Fruit fly (Drosophila melanogaster): ENCODE measurements around the gene Nop56.

Nop56 gene

dm6 chr3R:22389614-22390013 lies 31.3 kb downstream of the Nop56 start, which contains the start of the genes CAH8 and CG7059:
Gene CAH8 (minus strand): TSS chr3R:22389714.
Gene CG7059 (plus strand): TSS chr3R:22389780.
- TF ChIP-seq MESR4 (GFP tag; optimal IDR thresholded peaks at IDR 0.05) (no peak), twi (tag; optimal IDR thresholded peaks at IDR 0.05) (no peak), tna (GFP tag; IDR thresholded peaks at IDR 0.05; ENCODE audit: partially characterized antibody) (no peak), bigmax (GFP tag; optimal IDR thresholded peaks at IDR 0.05) (no peak), HLH4C (GFP tag; IDR thresholded peaks at IDR 0.05; ENCODE audit: partially characterized antibody) (no peak), lmd (GFP tag; IDR thresholded peaks at IDR 0.05) (no peak), CG10321 (GFP tag; IDR thresholded peaks at IDR 0.05) (no peak), pzg (GFP tag; optimal IDR thresholded peaks at IDR 0.05) (no peak), Nf-YA (GFP tag; IDR thresholded peaks at IDR 0.05) (no peak), CG8290 (GFP tag; optimal IDR thresholded peaks at IDR 0.05) (no peak), CG8290 (tag; optimal IDR thresholded peaks at IDR 0.05) (no peak), gfzf (GFP tag; optimal IDR thresholded peaks at IDR 0.05) (no peak), CG11085 (GFP tag; IDR thresholded peaks at IDR 0.05) (no peak), Spps (tag; optimal IDR thresholded peaks at IDR 0.05) (no peak), shn (GFP tag; optimal IDR thresholded peaks at IDR 0.05) (no peak), CG13123 (GFP tag; optimal IDR thresholded peaks at IDR 0.05) (no peak), CG10431 (GFP tag; optimal IDR thresholded peaks at IDR 0.05) (no peak), CG6791 (GFP tag; IDR thresholded peaks at IDR 0.05; ENCODE audit: partially characterized antibody) (no peak), Meics (GFP tag; optimal IDR thresholded peaks at IDR 0.05) (no peak), scrt (GFP tag; optimal IDR thresholded peaks at IDR 0.05) (peak; percentile 70), Bdp1 (GFP tag; optimal IDR thresholded peaks at IDR 0.05) (no peak), Elba2 (GFP tag; optimal IDR thresholded peaks at IDR 0.05) (peak; percentile 59), Neu2 (GFP tag; optimal IDR thresholded peaks at IDR 0.05; ENCODE audit: borderline replicate concordance) (no peak), pb (GFP tag; optimal IDR thresholded peaks at IDR 0.05) (no peak), Ada2b (GFP tag; IDR thresholded peaks at IDR 0.05) (no peak), insv (GFP tag; optimal IDR thresholded peaks at IDR 0.05) (peak in 1 of 2 experiments; percentile 2), so (GFP tag; IDR thresholded peaks at IDR 0.05) (no peak), otp (GFP tag; IDR thresholded peaks at IDR 0.05) (no peak), mirr (GFP tag; optimal IDR thresholded peaks at IDR 0.05) (no peak), CG13424 (tag; optimal IDR thresholded peaks at IDR 0.05) (no peak), Dip3 (GFP tag; optimal IDR thresholded peaks at IDR 0.05) (no peak), CG7987 (GFP tag; optimal IDR thresholded peaks at IDR 0.05) (no peak), cg (GFP tag; optimal IDR thresholded peaks at IDR 0.05) (no peak), CG4360 (GFP tag; IDR thresholded peaks at IDR 0.05) (peak; percentile 37; the same call in 1 of the 2 replicates), Adf1 (GFP tag; IDR thresholded peaks at IDR 0.05) (no peak), Awh (GFP tag; IDR thresholded peaks at IDR 0.05) (no peak), onecut (GFP tag; IDR thresholded peaks at IDR 0.05) (peak; percentile 90), Ravus (GFP tag; IDR thresholded peaks at IDR 0.05) (no peak), CG1792 (GFP tag; optimal IDR thresholded peaks at IDR 0.05) (no peak), Bteb2 (GFP tag; optimal IDR thresholded peaks at IDR 0.05) (no peak), ci (GFP tag; IDR thresholded peaks at IDR 0.05) (no peak), Abd-B (GFP tag; optimal IDR thresholded peaks at IDR 0.05) (no peak), CG18764 (GFP tag; optimal IDR thresholded peaks at IDR 0.05) (no peak), Atf6 (GFP tag; IDR thresholded peaks at IDR 0.05) (no peak), CG9215 (GFP tag; IDR thresholded peaks at IDR 0.05) (no peak), Atf-2 (GFP tag; optimal IDR thresholded peaks at IDR 0.05) (no peak), pfk (GFP tag; optimal IDR thresholded peaks at IDR 0.05) (no peak), CG18011 (GFP tag; optimal IDR thresholded peaks at IDR 0.05) (no peak), knrl (GFP tag; IDR thresholded peaks at IDR 0.05; ENCODE audit: partially characterized antibody) (no peak), crp (GFP tag; optimal IDR thresholded peaks at IDR 0.05) (peak in 1 of 2 experiments; percentile 3), Mad (GFP tag; optimal IDR thresholded peaks at IDR 0.05) (no peak), gcm2 (GFP tag; optimal IDR thresholded peaks at IDR 0.05) (no peak)

Measured in whole organism, embryonic.